Worm (Caenorhabditis elegans) whole organism, L1 larva: ENCODE results near the gene rol-8.

Experiments
- ama-1 ChIP-seq: fragments of 150-350 bp; optimal IDR thresholded peaks from 2 replicates; lab custom pipeline; 2014
- nhr-11 ChIP-seq: fragments of 150-350 bp; optimal IDR thresholded peaks from 2 replicates; lab custom pipeline; 2014; ENCODE audit warnings: missing biosample characterization, missing genetic modification characterization
- nhr-28 ChIP-seq: fragments of 150-350 bp; optimal IDR thresholded peaks from 2 replicates; lab custom pipeline; 2014; ENCODE audit warnings: missing biosample characterization, missing genetic modification characterization
- sptf-1 ChIP-seq: fragments of 150-350 bp; optimal IDR thresholded peaks from 2 replicates; lab custom pipeline; 2014; ENCODE audit warnings: missing biosample characterization, missing genetic modification characterization
- unc-62 ChIP-seq: fragments of 150-350 bp; optimal IDR thresholded peaks from 2 replicates; lab custom pipeline; 2014; ENCODE audit warnings: missing biosample characterization, missing genetic modification reagents, missing genetic modification characterization
- ztf-11 ChIP-seq, 2 experiments: sonication (generic microtip); optimal IDR thresholded peaks; 2 replicates each; lab custom pipeline; 2016 to 2017; ENCODE audit warnings: missing genetic modification characterization in 2 of 2, missing biosample characterization in 1 of 2, missing compliant biosample characterization in 1 of 2

- no peak for TF ChIP-seq ztf-11 (tag; optimal IDR thresholded peaks at IDR 0.05; lab: Kevin White, UChicago)
- TF ChIP-seq unc-62 (GFP tag; lab: Kevin White, UChicago): no peak
- no peak for TF ChIP-seq nhr-28 (tag; lab: Kevin White, UChicago)
- TF ChIP-seq sptf-1 (tag; lab: Kevin White, UChicago): no peak
- TF ChIP-seq ama-1 (lab: Kevin White, UChicago): no peak
- no peak for TF ChIP-seq nhr-11 (tag; lab: Kevin White, UChicago)
These were observed 15.0 kb downstream of the rol-8 start for ce11 chrII:7558864-7559263.
